Fruit fly (Drosophila melanogaster) whole organism, embryonic: Measurements from ENCODE around the gene Nnp-1.

Source experiments
- Atf-2 ChIP-seq: fragments of 200-800 bp; sonication (Bioruptor generic); optimal IDR thresholded peaks from 2 replicates; lab custom pipeline; 2016; ENCODE audit warnings: missing biosample characterization, missing genetic modification characterization
- B-H2 ChIP-seq: fragments of 200-800 bp; sonication (Bioruptor generic); optimal IDR thresholded peaks from 2 replicates; lab custom pipeline; 2018; ENCODE audit warnings: missing biosample characterization, mild to moderate bottlenecking, missing genetic modification characterization
- BEAF-32 ChIP-seq: fragments of 200-800 bp; sonication (Bioruptor generic); optimal IDR thresholded peaks from 3 replicates; lab custom pipeline; 2017; ENCODE audit warnings: missing biosample characterization, missing genetic modification characterization, mild to moderate bottlenecking, moderate library complexity, missing genetic modification reagents
- CG11093 ChIP-seq: fragments of 200-800 bp; sonication (Bioruptor generic); IDR thresholded peaks from 3 replicates; pipeline ENCODE4 v1.3.6; 2022; ENCODE audit warnings: missing biosample characterization, missing genetic modification characterization
- CG11247 ChIP-seq: fragments of 200-800 bp; sonication (Bioruptor generic); IDR thresholded peaks from 2 replicates; pipeline ENCODE4 v1.3.6; 2022; ENCODE audit warnings: missing biosample characterization, missing genetic modification characterization
- CG11560 ChIP-seq: fragments of 200-800 bp; sonication (Bioruptor generic); IDR thresholded peaks from 3 replicates; pipeline ENCODE4 v1.3.6; 2022; ENCODE audit warnings: missing biosample characterization, missing genetic modification characterization
- CG12104 ChIP-seq: fragments of 200-800 bp; sonication (Bioruptor generic); optimal IDR thresholded peaks from 3 replicates; lab custom pipeline; 2016; ENCODE audit warnings: missing biosample characterization, missing genetic modification characterization
- CG13287 ChIP-seq: fragments of 200-800 bp; sonication (Bioruptor generic); IDR thresholded peaks from 2 replicates; pipeline ENCODE4 v1.3.6; 2022; ENCODE audit warnings: missing biosample characterization, missing genetic modification characterization; ENCODE audit not compliant: partially characterized antibody
- CG15696 ChIP-seq: fragments of 200-800 bp; sonication (Bioruptor generic); optimal IDR thresholded peaks from 2 replicates; lab custom pipeline; 2019; ENCODE audit warnings: missing biosample characterization, mild to moderate bottlenecking, missing genetic modification characterization, moderate library complexity
- CG16863 ChIP-seq: fragments of 200-800 bp; sonication (Bioruptor generic); optimal IDR thresholded peaks from 3 replicates; lab custom pipeline; 2016; ENCODE audit warnings: missing biosample characterization, missing genetic modification characterization
- CG2199 ChIP-seq: fragments of 200-800 bp; sonication (Bioruptor generic); IDR thresholded peaks from 3 replicates; pipeline ENCODE4 v1.3.6; 2022; ENCODE audit warnings: missing biosample characterization, missing genetic modification characterization
- CG6272 ChIP-seq: fragments of 200-800 bp; sonication (Bioruptor generic); IDR thresholded peaks from 2 replicates; pipeline ENCODE4 v1.3.6; 2022; ENCODE audit warnings: missing biosample characterization, missing genetic modification characterization
- CG7271 ChIP-seq: fragments of 200-800 bp; sonication (Bioruptor generic); optimal IDR thresholded peaks from 2 replicates; lab custom pipeline; 2018; ENCODE audit warnings: missing biosample characterization, mild to moderate bottlenecking, missing genetic modification characterization, moderate library complexity
- CG7556 ChIP-seq: fragments of 200-800 bp; sonication (Bioruptor generic); optimal IDR thresholded peaks from 2 replicates; lab custom pipeline; 2017; ENCODE audit warnings: missing biosample characterization, mild to moderate bottlenecking, missing genetic modification characterization
- CG7928 ChIP-seq: fragments of 200-800 bp; sonication (Bioruptor generic); optimal IDR thresholded peaks from 2 replicates; lab custom pipeline; 2017; ENCODE audit warnings: missing biosample characterization, mild to moderate bottlenecking, missing genetic modification characterization
- CG8765 ChIP-seq: fragments of 200-800 bp; sonication (Bioruptor generic); IDR thresholded peaks from 2 replicates; pipeline ENCODE4 v1.3.6; 2022; ENCODE audit warnings: missing biosample characterization, missing genetic modification characterization
- CG9817 ChIP-seq: fragments of 200-800 bp; sonication (Bioruptor generic); optimal IDR thresholded peaks from 2 replicates; lab custom pipeline; 2018; ENCODE audit warnings: missing biosample characterization, mild to moderate bottlenecking, missing genetic modification characterization, moderate library complexity
- CG9932 ChIP-seq: fragments of 200-800 bp; sonication (Bioruptor generic); IDR thresholded peaks from 2 replicates; pipeline ENCODE4 v1.3.6; 2022; ENCODE audit warnings: missing biosample characterization, missing genetic modification characterization
- Dek ChIP-seq: fragments of 200-800 bp; sonication (Bioruptor generic); optimal IDR thresholded peaks from 3 replicates; lab custom pipeline; 2019; ENCODE audit warnings: missing biosample characterization, mild to moderate bottlenecking, missing genetic modification characterization, moderate library complexity
- Dip2 ChIP-seq: fragments of 200-800 bp; sonication (Bioruptor generic); IDR thresholded peaks from 2 replicates; pipeline ENCODE4 v1.3.6; 2022; ENCODE audit warnings: missing biosample characterization, missing genetic modification characterization
- Doc2 ChIP-seq: fragments of 200-800 bp; sonication (Bioruptor generic); IDR thresholded peaks from 2 replicates; pipeline ENCODE4 v1.3.6; 2022; ENCODE audit warnings: missing biosample characterization, missing genetic modification characterization
- H2.0 ChIP-seq: fragments of 200-800 bp; sonication (Bioruptor generic); IDR thresholded peaks from 2 replicates; pipeline ENCODE4 v1.3.6; 2022; ENCODE audit warnings: missing biosample characterization, missing genetic modification characterization
- Hmr ChIP-seq: fragments of 200-800 bp; sonication (Bioruptor generic); optimal IDR thresholded peaks from 3 replicates; lab custom pipeline; 2017; ENCODE audit warnings: mild to moderate bottlenecking, missing biosample characterization, missing genetic modification reagents, missing genetic modification characterization
- Hr39 ChIP-seq: fragments of >200 bp; optimal IDR thresholded peaks from 2 replicates; lab custom pipeline; 2017
- Lhr ChIP-seq: fragments of 200-800 bp; sonication (Bioruptor generic); optimal IDR thresholded peaks from 3 replicates; lab custom pipeline; 2017; ENCODE audit warnings: mild to moderate bottlenecking, missing biosample characterization, missing genetic modification reagents, missing genetic modification characterization
- MESR4 ChIP-seq: fragments of 200-800 bp; sonication (Bioruptor generic); optimal IDR thresholded peaks from 2 replicates; lab custom pipeline; 2018; ENCODE audit warnings: missing biosample characterization, mild to moderate bottlenecking, missing genetic modification characterization, moderate library complexity
- NFAT ChIP-seq: fragments of 200-800 bp; sonication (Bioruptor generic); IDR thresholded peaks from 2 replicates; pipeline ENCODE4 v1.3.6; 2022; ENCODE audit warnings: missing biosample characterization, missing genetic modification characterization
- Pdp1 ChIP-seq, 2 experiments: fragments of 200-800 bp; sonication (Bioruptor generic); optimal IDR thresholded peaks; 3 replicates each; lab custom pipeline; 2016; ENCODE audit warnings: missing biosample characterization in 2 of 2, missing genetic modification characterization in 2 of 2, mild to moderate bottlenecking in 1 of 2, moderate library complexity in 1 of 2
- Sox102F ChIP-seq: fragments of 200-800 bp; sonication (Bioruptor generic); optimal IDR thresholded peaks from 2 replicates; lab custom pipeline; 2018; ENCODE audit warnings: missing biosample characterization, mild to moderate bottlenecking, missing genetic modification characterization, moderate library complexity
- Spps ChIP-seq: fragments of 200-800 bp; sonication (Bioruptor generic); optimal IDR thresholded peaks from 2 replicates; lab custom pipeline; 2018; ENCODE audit warnings: missing biosample characterization, mild to moderate bottlenecking, missing genetic modification characterization
- Usf ChIP-seq: fragments of 200-800 bp; sonication (Bioruptor generic); optimal IDR thresholded peaks from 2 replicates; lab custom pipeline; 2017; ENCODE audit warnings: missing genotype, missing biosample characterization, missing genetic modification characterization
- abd-A ChIP-seq: fragments of 200-800 bp; sonication (Bioruptor generic); optimal IDR thresholded peaks from 3 replicates; lab custom pipeline; 2019; ENCODE audit warnings: missing biosample characterization, mild to moderate bottlenecking, missing genetic modification characterization, moderate library complexity
- ato ChIP-seq: fragments of 200-800 bp; sonication (Bioruptor generic); IDR thresholded peaks from 2 replicates; pipeline ENCODE4 v1.3.6; 2022; ENCODE audit warnings: missing biosample characterization, missing genetic modification characterization; ENCODE audit not compliant: partially characterized antibody
- chm ChIP-seq: fragments of 200-800 bp; sonication (Bioruptor generic); IDR thresholded peaks from 2 replicates; pipeline ENCODE4 v1.3.6; 2022; ENCODE audit warnings: missing biosample characterization, missing genetic modification characterization
- ci ChIP-seq: fragments of 200-800 bp; sonication (Bioruptor generic); IDR thresholded peaks from 3 replicates; pipeline ENCODE4 v1.3.6; 2022; ENCODE audit warnings: missing biosample characterization, missing genetic modification characterization
- dmrt11E ChIP-seq: fragments of 200-800 bp; sonication (Bioruptor generic); optimal IDR thresholded peaks from 3 replicates; lab custom pipeline; 2018; ENCODE audit warnings: missing biosample characterization, mild to moderate bottlenecking, missing genetic modification characterization, moderate library complexity
- esg ChIP-seq: fragments of 200-800 bp; sonication (Bioruptor generic); conservative IDR thresholded peaks from 2 replicates; pipeline ENCODE4 v1.3.6; 2022; ENCODE audit warnings: missing biosample characterization, missing genetic modification characterization
- fd3F ChIP-seq: fragments of 200-800 bp; sonication (Bioruptor generic); optimal IDR thresholded peaks from 2 replicates; lab custom pipeline; 2018; ENCODE audit warnings: missing biosample characterization, mild to moderate bottlenecking, missing genetic modification characterization, moderate library complexity
- her ChIP-seq: fragments of 200-800 bp; sonication (Bioruptor generic); optimal IDR thresholded peaks from 2 replicates; lab custom pipeline; 2016; ENCODE audit warnings: missing biosample characterization, missing genetic modification characterization
- inv ChIP-seq: fragments of 200-800 bp; sonication (Bioruptor generic); IDR thresholded peaks from 2 replicates; pipeline ENCODE4 v1.3.6; 2022; ENCODE audit warnings: missing biosample characterization, missing genetic modification characterization; ENCODE audit not compliant: partially characterized antibody
- jumu ChIP-seq: fragments of 200-800 bp; sonication (Bioruptor generic); optimal IDR thresholded peaks from 3 replicates; lab custom pipeline; 2016; ENCODE audit warnings: missing biosample characterization, missing genetic modification characterization
- nmo ChIP-seq: fragments of 200-800 bp; sonication (Bioruptor generic); optimal IDR thresholded peaks from 2 replicates; lab custom pipeline; 2018; ENCODE audit warnings: missing biosample characterization, mild to moderate bottlenecking, missing genetic modification characterization, moderate library complexity
- odd ChIP-seq: fragments of 200-800 bp; sonication (Bioruptor generic); optimal IDR thresholded peaks from 2 replicates; lab custom pipeline; 2017; ENCODE audit warnings: missing biosample characterization, mild to moderate bottlenecking, missing genetic modification characterization
- pros ChIP-seq: fragments of 200-800 bp; sonication (Bioruptor generic); optimal IDR thresholded peaks from 3 replicates; lab custom pipeline; 2019; ENCODE audit warnings: missing biosample characterization, mild to moderate bottlenecking, missing genetic modification characterization, moderate library complexity
- pzg ChIP-seq: fragments of 200-800 bp; sonication (Bioruptor generic); optimal IDR thresholded peaks from 3 replicates; lab custom pipeline; 2018; ENCODE audit warnings: missing biosample characterization, mild to moderate bottlenecking, missing genetic modification characterization, moderate library complexity
- rib ChIP-seq: fragments of 200-800 bp; sonication (Bioruptor generic); IDR thresholded peaks from 2 replicates; pipeline ENCODE4 v1.3.6; 2022; ENCODE audit warnings: missing biosample characterization, missing genetic modification characterization
- slbo ChIP-seq: fragments of 200-800 bp; sonication (Bioruptor generic); IDR thresholded peaks from 2 replicates; pipeline ENCODE4 v1.3.6; 2022; ENCODE audit warnings: missing biosample characterization, missing genetic modification characterization
- ssp ChIP-seq: fragments of 200-800 bp; sonication (Bioruptor generic); IDR thresholded peaks from 2 replicates; pipeline ENCODE4 v1.3.6; 2022; ENCODE audit warnings: missing biosample characterization, missing genetic modification characterization
- toy ChIP-seq: fragments of 200-800 bp; sonication (Bioruptor generic); IDR thresholded peaks from 2 replicates; pipeline ENCODE4 v1.3.6; 2022; ENCODE audit warnings: missing biosample characterization, missing genetic modification characterization

The Nnp-1 gene

DNA sequence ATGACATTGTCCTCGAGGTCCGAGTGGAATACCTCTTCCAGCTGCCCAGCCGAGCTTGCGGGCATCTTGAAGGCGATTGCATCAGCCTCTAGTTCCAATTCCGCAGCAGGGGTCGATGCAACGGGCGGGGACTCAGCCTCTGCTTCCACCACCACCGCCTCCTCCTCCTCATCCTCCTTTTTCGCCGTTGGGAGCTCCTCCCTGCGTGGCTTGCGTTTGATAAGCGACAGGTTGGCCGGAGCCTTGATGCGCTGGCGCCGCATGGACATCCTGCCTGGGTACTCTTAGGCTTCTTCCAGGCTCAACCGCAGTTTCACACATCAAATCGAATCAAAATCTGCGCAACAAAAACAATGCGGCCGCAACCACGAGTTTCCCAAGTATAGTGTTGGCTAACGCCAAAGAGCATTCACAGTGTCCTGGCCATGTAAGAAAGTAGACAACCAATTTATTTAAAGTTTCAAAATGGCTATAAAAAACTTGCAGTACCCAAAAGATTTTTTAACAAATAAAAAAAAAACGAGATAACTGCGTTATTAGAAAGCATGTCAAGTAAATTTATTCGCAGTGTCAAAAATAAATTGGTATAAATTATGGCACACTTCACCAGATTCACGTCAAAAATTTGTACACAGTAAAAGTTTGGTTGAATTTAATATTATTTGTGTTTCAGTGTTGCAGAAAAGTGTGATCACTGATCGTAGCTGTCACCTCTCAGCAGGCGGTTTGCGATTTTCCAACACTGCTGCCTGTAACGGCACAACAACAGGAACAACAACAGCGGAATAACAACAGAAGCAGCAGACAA is 7.7 kb upstream of the Nnp-1 start, which contains the start of the genes Bdp1 and CG6565 (continued):
- TF ChIP-seq CG15696 (peak; percentile 97), Spps (peak; percentile 92), CG11093 (peak; percentile 97), BEAF-32 (peak; percentile 70), CG7556 (peak; percentile 98), her (GFP tag; lab: Kevin White, UChicago) (peak; percentile 95), pros (GFP tag; lab: Kevin White, UChicago) (peak; percentile 45), rib (GFP tag; lab: Robert Waterston, UW) (peak; percentile 96), Hr39 (lab: Kevin White, UChicago) (no peak), NFAT (GFP tag; lab: Robert Waterston, UW) (peak; percentile 90), Dip2 (GFP tag; lab: Robert Waterston, UW) (peak; percentile 73), odd (peak; percentile 90), CG6272 (GFP tag; lab: Robert Waterston, UW) (peak; percentile 97), Atf-2 (GFP tag; lab: Kevin White, UChicago) (peak; percentile 99), MESR4 (GFP tag; lab: Kevin White, UChicago) (peak; percentile 79), inv (GFP tag; lab: Robert Waterston, UW) (0 out of 2 replicates have a peak, but pooled peaks have one; percentile 42), Hmr (GFP tag; lab: Kevin White, UChicago) (peak; percentile 97), CG11560 (tag; lab: Robert Waterston, UW) (peak; percentile 91), CG8765 (GFP tag; lab: Robert Waterston, UW) (peak; percentile 95; the same call in 1 of the 2 replicates), H2.0 (GFP tag; lab: Robert Waterston, UW) (peak; percentile 93), Sox102F (GFP tag; lab: Kevin White, UChicago) (peak; percentile 98), Doc2 (peak; percentile 91), B-H2 (peak; percentile 95), Usf (GFP tag; lab: Kevin White, UChicago) (peak; percentile 97), pzg (GFP tag; lab: Kevin White, UChicago) (peak; percentile 49), Pdp1 (GFP tag; optimal IDR thresholded peaks at IDR 0.05; lab: Kevin White, UChicago) (peak; percentile 92 to 99), esg (GFP tag; lab: Robert Waterston, UW) (peak; percentile 97), CG11247 (GFP tag; lab: Robert Waterston, UW) (peak; percentile 91), toy (peak; percentile 78), ato (GFP tag; lab: Robert Waterston, UW) (no peak), nmo (GFP tag; lab: Kevin White, UChicago) (peak; percentile 99), CG12104 (GFP tag; lab: Kevin White, UChicago) (peak; percentile 98), Dek (peak; percentile 96), abd-A (tag; lab: Kevin White, UChicago) (no peak), ssp (GFP tag; lab: Robert Waterston, UW) (peak; percentile 92), slbo (GFP tag; lab: Robert Waterston, UW) (peak; percentile 98), ci (GFP tag; lab: Robert Waterston, UW) (peak; percentile 86), fd3F (GFP tag; lab: Kevin White, UChicago) (peak; percentile 95), chm (GFP tag; lab: Robert Waterston, UW) (peak; percentile 91), CG2199 (GFP tag; lab: Robert Waterston, UW) (peak; percentile 73; the same call in 1 of the 3 replicates), jumu (GFP tag; lab: Kevin White, UChicago) (peak; percentile 99), CG7928 (GFP tag; lab: Kevin White, UChicago) (peak; percentile 77), CG13287 (GFP tag; lab: Robert Waterston, UW) (peak; percentile 44; the same call in 1 of the 2 replicates), CG9932 (peak; percentile 98), CG7271 (tag; lab: Kevin White, UChicago) (peak; percentile 75), dmrt11E (tag; lab: Kevin White, UChicago) (peak; percentile 98), Lhr (peak; percentile 93), CG16863 (GFP tag; lab: Kevin White, UChicago) (peak; percentile 98), CG9817 (peak; percentile 97)
